Fruit fly (Drosophila melanogaster): ENCODE measurements around the gene Larp4B.
A peak's percentile ranks its signal among the peaks of the same experiment; 100 is the strongest.

Larp4B gene

dm6 chr3L:3239033-3239752 is 14.6 kb downstream of the Larp4B start, which contains the start of gene CG17746 (continued):
- TF ChIP-seq sob (GFP tag; IDR thresholded peaks at IDR 0.05) (peak; percentile 67; the same call in 1 of the 2 replicates), dan (GFP tag; IDR thresholded peaks at IDR 0.05) (no peak), CG14014 (GFP tag; IDR thresholded peaks at IDR 0.05) (no peak), CG4707 (GFP tag; optimal IDR thresholded peaks at IDR 0.05) (no peak), pita (GFP tag; optimal IDR thresholded peaks at IDR 0.05) (peak; percentile 66), Scr (GFP tag; IDR thresholded peaks at IDR 0.05; ENCODE audit: partially characterized antibody) (peak; percentile 50), mam (GFP tag; optimal IDR thresholded peaks at IDR 0.05) (peak; percentile 76), Mrtf (GFP tag; IDR thresholded peaks at IDR 0.05) (no peak), CG11398 (GFP tag; optimal IDR thresholded peaks at IDR 0.05) (peak; percentile 4), CG32772 (GFP tag; IDR thresholded peaks at IDR 0.05) (peak; percentile 49; the same call in 1 of the 2 replicates), Optix (GFP tag; IDR thresholded peaks at IDR 0.05) (no peak), Ssrp (tag; optimal IDR thresholded peaks at IDR 0.05) (no peak), CG6175 (GFP tag; IDR thresholded peaks at IDR 0.05) (no peak), chm (GFP tag; IDR thresholded peaks at IDR 0.05) (no peak), CG9797 (GFP tag; optimal IDR thresholded peaks at IDR 0.05) (peak; percentile 93), NK7.1 (GFP tag; optimal IDR thresholded peaks at IDR 0.05) (no peak), sens-2 (GFP tag; IDR thresholded peaks at IDR 0.05) (no peak), CG4404 (GFP tag; IDR thresholded peaks at IDR 0.05) (no peak), CG9437 (GFP tag; optimal IDR thresholded peaks at IDR 0.05) (no peak), Med (GFP tag) (peak; percentile 92), CG10979 (tag; optimal IDR thresholded peaks at IDR 0.05) (no peak), scrt (GFP tag; optimal IDR thresholded peaks at IDR 0.05) (no peak), ase (GFP tag; IDR thresholded peaks at IDR 0.05) (no peak), Ada2b (GFP tag; IDR thresholded peaks at IDR 0.05) (no peak), Hsf (GFP tag; optimal IDR thresholded peaks at IDR 0.05) (peak; percentile 45), zfh1 (GFP tag; IDR thresholded peaks at IDR 0.05) (no peak), Eip74EF (GFP tag; optimal IDR thresholded peaks at IDR 0.05) (no peak), CG17359 (tag; optimal IDR thresholded peaks at IDR 0.05) (peak; percentile 21), al (GFP tag; IDR thresholded peaks at IDR 0.05) (no peak), Dfd (GFP tag; optimal IDR thresholded peaks at IDR 0.05) (no peak), bowl (GFP tag; IDR thresholded peaks at IDR 0.05) (no peak), Hr51 (GFP tag; optimal IDR thresholded peaks at IDR 0.05) (peak in 1 of 2 experiments; percentile 78), CG7357 (GFP tag; IDR thresholded peaks at IDR 0.05) (no peak), BEAF-32 (GFP tag; optimal IDR thresholded peaks at IDR 0.05) (peak; percentile 48), pros (GFP tag; optimal IDR thresholded peaks at IDR 0.05) (no peak), CG31441 (GFP tag; IDR thresholded peaks at IDR 0.05) (no peak), ssp (GFP tag; IDR thresholded peaks at IDR 0.05) (no peak), Fer3 (tag; optimal IDR thresholded peaks at IDR 0.05) (no peak), CG8924 (tag; optimal IDR thresholded peaks at IDR 0.05) (peak; percentile 10), Spps (tag; optimal IDR thresholded peaks at IDR 0.05) (no peak), CG1529 (GFP tag; optimal IDR thresholded peaks at IDR 0.05) (no peak), Dll (GFP tag; IDR thresholded peaks at IDR 0.05; ENCODE audit: partially characterized antibody) (peak; percentile 57; the same call in 3 of the 4 replicates), nom (GFP tag; optimal IDR thresholded peaks at IDR 0.05) (peak; percentile 57), ems (GFP tag; optimal IDR thresholded peaks at IDR 0.05) (peak; percentile 48), maf-S (GFP tag; optimal IDR thresholded peaks at IDR 0.05) (peak; percentile 59), Adf1 (GFP tag; IDR thresholded peaks at IDR 0.05) (no peak), dpn (GFP tag; optimal IDR thresholded peaks at IDR 0.05) (peak; percentile 43 to 61), cato (GFP tag; optimal IDR thresholded peaks at IDR 0.05; ENCODE audit: borderline replicate concordance) (no peak), peb (GFP tag; IDR thresholded peaks at IDR 0.05) (no peak), schlank (tag; optimal IDR thresholded peaks at IDR 0.05) (no peak)

Measured in whole organism, embryonic.